Worm (Caenorhabditis elegans) whole organism, mixed stage, embryonic: ENCODE results near the gene F53B2.5.

Experiments used
- M03D4.4 ChIP-seq: sonication (generic microtip); optimal IDR thresholded peaks from 2 replicates; lab custom pipeline; 2017; ENCODE audit warnings: mild to moderate bottlenecking, missing genetic modification characterization, missing compliant biosample characterization
- blmp-1 ChIP-seq: fragments of 150-350 bp; optimal IDR thresholded peaks from 2 replicates; lab custom pipeline; 2014; ENCODE audit warnings: missing biosample characterization, missing genetic modification characterization
- ceh-43 ChIP-seq: fragments of 200-800 bp; sonication (Bioruptor generic); optimal IDR thresholded peaks from 2 replicates; lab custom pipeline; 2018; ENCODE audit warnings: mild to moderate bottlenecking, missing genetic modification characterization, moderate library complexity, missing compliant biosample characterization
- ceh-83 ChIP-seq: fragments of 200-800 bp; sonication (Bioruptor generic); optimal IDR thresholded peaks from 2 replicates; lab custom pipeline; 2018; ENCODE audit warnings: mild to moderate bottlenecking, missing genetic modification characterization, missing compliant biosample characterization
- ces-1 ChIP-seq: fragments of 150-350 bp; optimal IDR thresholded peaks from 2 replicates; lab custom pipeline; 2014; ENCODE audit warnings: missing biosample characterization, missing genetic modification reagents, missing genetic modification characterization
- cnd-1 ChIP-seq: fragments of 200-800 bp; sonication (Bioruptor generic); optimal IDR thresholded peaks from 2 replicates; lab custom pipeline; 2018; ENCODE audit warnings: mild to moderate bottlenecking, missing genetic modification characterization, missing compliant biosample characterization
- drap-1 ChIP-seq: fragments of 200-800 bp; sonication (Bioruptor generic); optimal IDR thresholded peaks from 3 replicates; lab custom pipeline; 2018; ENCODE audit warnings: mild to moderate bottlenecking, missing genetic modification characterization, missing compliant biosample characterization
- elt-1 ChIP-seq: sonication (generic microtip); optimal IDR thresholded peaks from 2 replicates; lab custom pipeline; 2017; ENCODE audit warnings: missing genetic modification characterization, mild to moderate bottlenecking, missing compliant biosample characterization, antibody characterized with exemption, moderate library complexity, borderline replicate concordance; ENCODE audit not compliant: insufficient read depth
- elt-3 ChIP-seq: fragments of 150-350 bp; optimal IDR thresholded peaks from 2 replicates; lab custom pipeline; 2014; ENCODE audit warnings: missing biosample characterization, missing genetic modification characterization
- flh-1 ChIP-seq: fragments of 200-800 bp; sonication (Bioruptor generic); optimal IDR thresholded peaks from 2 replicates; lab custom pipeline; 2018; ENCODE audit warnings: mild to moderate bottlenecking, missing genetic modification characterization, moderate library complexity, missing compliant biosample characterization
- ham-2 ChIP-seq: fragments of 200-800 bp; sonication (Bioruptor generic); optimal IDR thresholded peaks from 2 replicates; lab custom pipeline; 2018; ENCODE audit warnings: mild to moderate bottlenecking, missing genetic modification characterization, missing compliant biosample characterization
- hlh-1 ChIP-seq: fragments of 150-350 bp; optimal IDR thresholded peaks from 2 replicates; lab custom pipeline; 2014; ENCODE audit warnings: missing biosample characterization, missing genetic modification reagents, missing genetic modification characterization
- lin-13 ChIP-seq: fragments of 150-350 bp; optimal IDR thresholded peaks from 2 replicates; lab custom pipeline; 2014; ENCODE audit warnings: missing biosample characterization, missing genetic modification characterization
- lin-32 ChIP-seq: fragments of 200-800 bp; sonication (Bioruptor generic); optimal IDR thresholded peaks from 2 replicates; lab custom pipeline; 2018; ENCODE audit warnings: mild to moderate bottlenecking, missing genetic modification characterization, missing compliant biosample characterization
- lsy-2 ChIP-seq: fragments of 150-350 bp; optimal IDR thresholded peaks from 2 replicates; lab custom pipeline; 2014; ENCODE audit warnings: missing biosample characterization, missing genetic modification characterization
- mab-5 ChIP-seq: fragments of 150-350 bp; optimal IDR thresholded peaks from 2 replicates; lab custom pipeline; 2014; ENCODE audit warnings: missing biosample characterization, missing genetic modification characterization
- mep-1 ChIP-seq: fragments of 150-350 bp; optimal IDR thresholded peaks from 2 replicates; lab custom pipeline; 2017; ENCODE audit warnings: missing biosample characterization, missing genetic modification reagents, missing genetic modification characterization, inconsistent platforms
- nhr-12 ChIP-seq: fragments of 150-350 bp; optimal IDR thresholded peaks from 2 replicates; lab custom pipeline; 2014; ENCODE audit warnings: missing biosample characterization, missing genetic modification characterization
- nhr-237 ChIP-seq: fragments of 150-350 bp; optimal IDR thresholded peaks from 2 replicates; lab custom pipeline; 2014; ENCODE audit warnings: missing biosample characterization, missing genetic modification characterization
- nhr-28 ChIP-seq: fragments of 150-350 bp; optimal IDR thresholded peaks from 2 replicates; lab custom pipeline; 2014; ENCODE audit warnings: missing biosample characterization, missing genetic modification characterization
- pha-4 ChIP-seq: fragments of 150-350 bp; optimal IDR thresholded peaks from 2 replicates; lab custom pipeline; 2018; ENCODE audit warnings: missing biosample characterization, missing genetic modification reagents, missing genetic modification characterization
- sem-2 ChIP-seq: fragments of 200-800 bp; sonication (Bioruptor generic); optimal IDR thresholded peaks from 2 replicates; lab custom pipeline; 2018; ENCODE audit warnings: mild to moderate bottlenecking, missing genetic modification characterization, missing compliant biosample characterization
- sptf-1 ChIP-seq: sonication (generic microtip); optimal IDR thresholded peaks from 2 replicates; lab custom pipeline; 2017; ENCODE audit warnings: mild to moderate bottlenecking, missing genetic modification characterization, moderate library complexity, missing compliant biosample characterization
- tbx-8 ChIP-seq: fragments of 200-800 bp; sonication (Bioruptor generic); optimal IDR thresholded peaks from 2 replicates; lab custom pipeline; 2018; ENCODE audit warnings: mild to moderate bottlenecking, missing genetic modification characterization, moderate library complexity, missing compliant biosample characterization
- unc-39 ChIP-seq: fragments of 150-350 bp; optimal IDR thresholded peaks from 2 replicates; lab custom pipeline; 2014; ENCODE audit warnings: missing biosample characterization, missing genetic modification characterization
- unc-62 ChIP-seq: fragments of 150-350 bp; optimal IDR thresholded peaks from 2 replicates; lab custom pipeline; 2014; ENCODE audit warnings: missing biosample characterization, missing genetic modification reagents, missing genetic modification characterization
- zip-8 ChIP-seq: fragments of 150-350 bp; optimal IDR thresholded peaks from 2 replicates; lab custom pipeline; 2014; ENCODE audit warnings: missing biosample characterization, missing genetic modification characterization
- ztf-11 ChIP-seq: fragments of 150-350 bp; optimal IDR thresholded peaks from 2 replicates; lab custom pipeline; 2014; ENCODE audit warnings: missing biosample characterization, missing genetic modification characterization

The F53B2.5 gene

ce11 chrIV:12570546-12570945 is 39.6 kb upstream of the F53B2.5 start:
- no peak for TF ChIP-seq sem-2 (GFP tag; lab: Kevin White, UChicago)
- no peak for TF ChIP-seq elt-3 (tag; lab: Kevin White, UChicago)
- TF ChIP-seq blmp-1 (tag; lab: Kevin White, UChicago): no peak
- TF ChIP-seq cnd-1 (tag; lab: Kevin White, UChicago): no peak
- no peak for TF ChIP-seq mep-1
- no peak for TF ChIP-seq mab-5 (tag; lab: Kevin White, UChicago)
- TF ChIP-seq ztf-11: no peak
- TF ChIP-seq lsy-2 (tag; lab: Kevin White, UChicago): no peak
- no peak for TF ChIP-seq nhr-12 (tag; lab: Kevin White, UChicago)
- no peak for TF ChIP-seq ham-2 (GFP tag; lab: Kevin White, UChicago)
- no peak for TF ChIP-seq flh-1 (GFP tag; lab: Kevin White, UChicago)

ce11 chrIV:12567176-12567892 is 36.4 kb upstream of the F53B2.5 start, which contains the start of the genes hsb-1 and let-99:
Gene hsb-1 (minus strand): TSS chrIV:12567226.
Gene let-99 (plus strand): TSS chrIV:12567842.
- TF ChIP-seq pha-4 (tag; lab: Kevin White, UChicago) (peak; percentile 8), hlh-1 (tag; lab: Kevin White, UChicago) (peak; percentile 31), lin-32 (peak; percentile 69), ham-2 (GFP tag; lab: Kevin White, UChicago) (peak; percentile 26), sem-2 (GFP tag; lab: Kevin White, UChicago) (no peak), lin-13 (no peak), unc-39 (tag; lab: Kevin White, UChicago) (no peak), elt-1 (no peak), sptf-1 (tag; lab: Kevin White, UChicago) (peak; percentile 27), M03D4.4 (no peak), cnd-1 (tag; lab: Kevin White, UChicago) (peak; percentile 68)

ce11 chrIV:12565933-12566540 is 35.1 kb upstream of the F53B2.5 start, which contains the start of gene eak-7:
Gene eak-7 (minus strand): TSS chrIV:12565983.
- TF ChIP-seq ceh-83 (GFP tag; lab: Kevin White, UChicago): no peak
- TF ChIP-seq ces-1 (GFP tag; lab: Kevin White, UChicago): peak; percentile 61

ce11 chrIV:12560568-12560967 is 29.6 kb upstream of the F53B2.5 start, which contains the start of gene snb-7:
Gene snb-7 (plus strand): TSS chrIV:12560868.
- TF ChIP-seq hlh-1 (tag; lab: Kevin White, UChicago) (no peak), nhr-28 (tag; lab: Kevin White, UChicago) (no peak), lin-13 (no peak), blmp-1 (tag; lab: Kevin White, UChicago) (no peak), ham-2 (GFP tag; lab: Kevin White, UChicago) (no peak), drap-1 (GFP tag; lab: Kevin White, UChicago) (no peak), ceh-43 (GFP tag; lab: Kevin White, UChicago) (no peak), elt-1 (no peak), mab-5 (tag; lab: Kevin White, UChicago) (no peak), zip-8 (tag; lab: Kevin White, UChicago) (no peak), tbx-8 (no peak), nhr-12 (tag; lab: Kevin White, UChicago) (no peak), sem-2 (GFP tag; lab: Kevin White, UChicago) (no peak), ces-1 (GFP tag; lab: Kevin White, UChicago) (no peak), nhr-237 (tag; lab: Kevin White, UChicago) (no peak)

ce11 chrIV:12558925-12559450 is 28.0 kb upstream of the F53B2.5 start, which contains the start of the genes ZK795.2 and ZK795.3:
Gene ZK795.2 (minus strand): TSS chrIV:12558975.
Gene ZK795.3 (plus strand): TSS chrIV:12559365.
- TF ChIP-seq lsy-2 (tag; lab: Kevin White, UChicago) (peak; percentile 64), hlh-1 (tag; lab: Kevin White, UChicago) (peak; percentile 0), ces-1 (GFP tag; lab: Kevin White, UChicago) (peak; percentile 53), pha-4 (tag; lab: Kevin White, UChicago) (peak; percentile 15), nhr-237 (tag; lab: Kevin White, UChicago) (peak; percentile 45), unc-62 (GFP tag; lab: Kevin White, UChicago) (no peak), flh-1 (GFP tag; lab: Kevin White, UChicago) (no peak)
